Fruit fly (Drosophila melanogaster) whole organism, embryonic: Measurements from ENCODE around the gene Cpr66Cb.

Source experiments
- Atf3 ChIP-seq: fragments of 200-800 bp; sonication (Bioruptor generic); optimal IDR thresholded peaks from 3 replicates; lab custom pipeline; 2016; ENCODE audit warnings: missing biosample characterization, missing genetic modification characterization
- Blimp-1 ChIP-seq: fragments of 200-800 bp; sonication (Bioruptor generic); optimal IDR thresholded peaks from 3 replicates; lab custom pipeline; 2018; ENCODE audit warnings: missing biosample characterization, missing genetic modification characterization, mild to moderate bottlenecking, moderate library complexity, missing genetic modification reagents
- CG10366 ChIP-seq: fragments of 200-800 bp; sonication (Bioruptor generic); IDR thresholded peaks from 2 replicates; pipeline ENCODE4 v1.3.6; 2022; ENCODE audit warnings: missing biosample characterization, missing genetic modification characterization
- CG10543 ChIP-seq: fragments of 200-800 bp; sonication (Bioruptor generic); optimal IDR thresholded peaks from 3 replicates; lab custom pipeline; 2017; ENCODE audit warnings: missing biosample characterization, mild to moderate bottlenecking, missing genetic modification characterization, moderate library complexity
- CG11398 ChIP-seq: fragments of 200-800 bp; sonication (Bioruptor generic); optimal IDR thresholded peaks from 2 replicates; lab custom pipeline; 2016; ENCODE audit warnings: missing biosample characterization, missing genetic modification characterization
- CG12391 ChIP-seq: fragments of 200-800 bp; sonication (Bioruptor generic); optimal IDR thresholded peaks from 3 replicates; lab custom pipeline; 2018; ENCODE audit warnings: missing biosample characterization, mild to moderate bottlenecking, missing genetic modification characterization, moderate library complexity
- CG13123 ChIP-seq: fragments of 200-800 bp; sonication (Bioruptor generic); optimal IDR thresholded peaks from 2 replicates; lab custom pipeline; 2016; ENCODE audit warnings: missing biosample characterization, missing genetic modification characterization
- CG13624 ChIP-seq: fragments of 200-800 bp; sonication (Bioruptor generic); optimal IDR thresholded peaks from 2 replicates; lab custom pipeline; 2016; ENCODE audit warnings: missing biosample characterization, missing genetic modification characterization
- CG14014 ChIP-seq: fragments of 200-800 bp; sonication (Bioruptor generic); IDR thresholded peaks from 2 replicates; pipeline ENCODE4 v1.3.6; 2022; ENCODE audit warnings: missing biosample characterization, missing genetic modification characterization
- CG15696 ChIP-seq: fragments of 200-800 bp; sonication (Bioruptor generic); optimal IDR thresholded peaks from 2 replicates; lab custom pipeline; 2019; ENCODE audit warnings: missing biosample characterization, mild to moderate bottlenecking, missing genetic modification characterization, moderate library complexity
- CG17385 ChIP-seq: fragments of 200-800 bp; sonication (Bioruptor generic); optimal IDR thresholded peaks from 3 replicates; lab custom pipeline; 2018; ENCODE audit warnings: missing biosample characterization, mild to moderate bottlenecking, missing genetic modification characterization
- CG18011 ChIP-seq: fragments of 200-800 bp; sonication (Bioruptor generic); optimal IDR thresholded peaks from 2 replicates; lab custom pipeline; 2017; ENCODE audit warnings: missing biosample characterization, missing genetic modification characterization, mild to moderate bottlenecking, moderate library complexity, missing genotype
- CG1832 ChIP-seq: fragments of 200-800 bp; sonication (Bioruptor generic); optimal IDR thresholded peaks from 2 replicates; lab custom pipeline; 2017; ENCODE audit warnings: missing biosample characterization, mild to moderate bottlenecking, missing genetic modification characterization, inconsistent platforms
- CG18599 ChIP-seq: fragments of 200-800 bp; sonication (Bioruptor generic); optimal IDR thresholded peaks from 3 replicates; lab custom pipeline; 2017; ENCODE audit warnings: missing biosample characterization, missing genetic modification characterization, mild to moderate bottlenecking, moderate library complexity, missing genetic modification reagents
- CG2116 ChIP-seq: fragments of 200-800 bp; sonication (Bioruptor generic); optimal IDR thresholded peaks from 3 replicates; lab custom pipeline; 2018; ENCODE audit warnings: missing biosample characterization, mild to moderate bottlenecking, missing genetic modification characterization
- CG32772 ChIP-seq: fragments of 200-800 bp; sonication (Bioruptor generic); IDR thresholded peaks from 2 replicates; pipeline ENCODE4 v1.3.6; 2022; ENCODE audit warnings: missing biosample characterization, missing genetic modification characterization
- CG3847 ChIP-seq: fragments of 200-800 bp; sonication (Bioruptor generic); IDR thresholded peaks from 2 replicates; pipeline ENCODE4 v1.3.6; 2022; ENCODE audit warnings: missing biosample characterization, missing genetic modification characterization
- CG6654 ChIP-seq: fragments of 200-800 bp; sonication (Bioruptor generic); optimal IDR thresholded peaks from 2 replicates; lab custom pipeline; 2017; ENCODE audit warnings: missing biosample characterization, mild to moderate bottlenecking, missing genetic modification characterization
- CG7839 ChIP-seq: fragments of 200-800 bp; sonication (Bioruptor generic); optimal IDR thresholded peaks from 3 replicates; lab custom pipeline; 2018; ENCODE audit warnings: missing biosample characterization, mild to moderate bottlenecking, missing genetic modification characterization, moderate library complexity
- CG9437 ChIP-seq: fragments of 200-800 bp; sonication (Bioruptor generic); optimal IDR thresholded peaks from 2 replicates; lab custom pipeline; 2018; ENCODE audit warnings: missing biosample characterization, mild to moderate bottlenecking, missing genetic modification characterization
- D19A ChIP-seq: fragments of 200-800 bp; optimal IDR thresholded peaks from 3 replicates; lab custom pipeline; 2019; ENCODE audit warnings: missing biosample characterization, mild to moderate bottlenecking, missing genetic modification characterization, moderate library complexity
- Dbx ChIP-seq: fragments of 200-800 bp; sonication (Bioruptor generic); IDR thresholded peaks from 3 replicates; pipeline ENCODE4 v1.3.6; 2022; ENCODE audit warnings: missing biosample characterization, missing genetic modification characterization
- Ets65A ChIP-seq: fragments of 200-800 bp; sonication (Bioruptor generic); peaks from one replicate; lab custom pipeline; 2016; ENCODE audit warnings: missing biosample characterization, missing genetic modification characterization
- Fer3 ChIP-seq: fragments of 200-800 bp; sonication (Bioruptor generic); optimal IDR thresholded peaks from 2 replicates; lab custom pipeline; 2018; ENCODE audit warnings: missing biosample characterization, mild to moderate bottlenecking, missing genetic modification characterization, moderate library complexity
- HLH54F ChIP-seq: fragments of 200-800 bp; sonication (Bioruptor generic); optimal IDR thresholded peaks from 3 replicates; lab custom pipeline; 2016; ENCODE audit warnings: missing biosample characterization, missing genetic modification characterization
- Hr3 ChIP-seq: fragments of 200-800 bp; sonication (Bioruptor generic); optimal IDR thresholded peaks from 3 replicates; lab custom pipeline; 2016; ENCODE audit warnings: missing biosample characterization, missing genetic modification characterization
- Sox100B ChIP-seq: fragments of 200-800 bp; sonication (Bioruptor generic); optimal IDR thresholded peaks from 3 replicates; lab custom pipeline; 2018; ENCODE audit warnings: missing biosample characterization, mild to moderate bottlenecking, missing genetic modification characterization
- Stat92E ChIP-seq, 3 experiments: fragments of >200 bp in 2 of 3; fragments of 200-800 bp in 1 of 3; sonication (Bioruptor generic) in 1 of 3; optimal IDR thresholded peaks; 2 replicates each; lab custom pipeline; 2017 to 2019; ENCODE audit warnings: missing biosample characterization in 3 of 3, missing genetic modification characterization in 3 of 3, mild to moderate bottlenecking in 1 of 3, moderate library complexity in 1 of 3
- TFAM ChIP-seq: fragments of 200-800 bp; sonication (Bioruptor generic); optimal IDR thresholded peaks from 2 replicates; lab custom pipeline; 2017; ENCODE audit warnings: missing biosample characterization, missing genetic modification characterization, inconsistent platforms
- al ChIP-seq: fragments of 200-800 bp; sonication (Bioruptor generic); IDR thresholded peaks from 2 replicates; pipeline ENCODE4 v1.3.6; 2022; ENCODE audit warnings: missing biosample characterization, missing genetic modification characterization
- ash1 ChIP-seq: fragments of 200-800 bp; sonication (Bioruptor generic); optimal IDR thresholded peaks from 2 replicates; lab custom pipeline; 2018; ENCODE audit warnings: missing biosample characterization, mild to moderate bottlenecking, missing genetic modification characterization
- chm ChIP-seq: fragments of 200-800 bp; sonication (Bioruptor generic); IDR thresholded peaks from 2 replicates; pipeline ENCODE4 v1.3.6; 2022; ENCODE audit warnings: missing biosample characterization, missing genetic modification characterization
- ci ChIP-seq: fragments of 200-800 bp; sonication (Bioruptor generic); IDR thresholded peaks from 3 replicates; pipeline ENCODE4 v1.3.6; 2022; ENCODE audit warnings: missing biosample characterization, missing genetic modification characterization
- dati ChIP-seq: fragments of 200-800 bp; sonication (Bioruptor generic); IDR thresholded peaks from 2 replicates; pipeline ENCODE4 v1.3.6; 2022; ENCODE audit warnings: missing biosample characterization, missing genetic modification characterization
- ems ChIP-seq: fragments of 200-800 bp; sonication (Bioruptor generic); optimal IDR thresholded peaks from 3 replicates; lab custom pipeline; 2016; ENCODE audit warnings: missing biosample characterization, missing genetic modification characterization
- fd3F ChIP-seq: fragments of 200-800 bp; sonication (Bioruptor generic); optimal IDR thresholded peaks from 2 replicates; lab custom pipeline; 2018; ENCODE audit warnings: missing biosample characterization, mild to moderate bottlenecking, missing genetic modification characterization, moderate library complexity
- fd64A ChIP-seq: fragments of 200-800 bp; sonication (Bioruptor generic); optimal IDR thresholded peaks from 3 replicates; lab custom pipeline; 2018; ENCODE audit warnings: missing biosample characterization, mild to moderate bottlenecking, missing genetic modification characterization
- fru ChIP-seq: fragments of >200 bp; optimal IDR thresholded peaks from 2 replicates; lab custom pipeline; 2017
- gcm2 ChIP-seq: fragments of 200-800 bp; sonication (Bioruptor generic); optimal IDR thresholded peaks from 2 replicates; lab custom pipeline; 2016; ENCODE audit warnings: missing biosample characterization, missing genetic modification characterization
- gsb ChIP-seq: fragments of 200-800 bp; sonication (Bioruptor generic); IDR thresholded peaks from 2 replicates; pipeline ENCODE4 v1.3.6; 2022; ENCODE audit warnings: missing biosample characterization, missing genetic modification characterization
- her ChIP-seq: fragments of 200-800 bp; sonication (Bioruptor generic); optimal IDR thresholded peaks from 2 replicates; lab custom pipeline; 2016; ENCODE audit warnings: missing biosample characterization, missing genetic modification characterization
- ind ChIP-seq: fragments of 200-800 bp; sonication (Bioruptor generic); optimal IDR thresholded peaks from 3 replicates; lab custom pipeline; 2016; ENCODE audit warnings: missing biosample characterization, missing genetic modification characterization
- onecut ChIP-seq: fragments of 200-800 bp; sonication (Bioruptor generic); IDR thresholded peaks from 2 replicates; pipeline ENCODE4 v1.3.6; 2022; ENCODE audit warnings: missing biosample characterization, missing genetic modification characterization
- sc ChIP-seq, 3 experiments: fragments of >200 bp in 2 of 3; fragments of 200-800 bp in 1 of 3; sonication (Bioruptor generic) in 1 of 3; optimal IDR thresholded peaks; 2 replicates in 2 of 3; 3 replicates in 1 of 3; lab custom pipeline; 2017; ENCODE audit warnings: mild to moderate bottlenecking in 1 of 3, missing biosample characterization in 1 of 3, missing genetic modification characterization in 1 of 3, missing genetic modification reagents in 1 of 3
- shn ChIP-seq: fragments of 200-800 bp; sonication (Bioruptor generic); optimal IDR thresholded peaks from 3 replicates; lab custom pipeline; 2016; ENCODE audit warnings: missing biosample characterization, missing genetic modification characterization
- tio ChIP-seq: fragments of 200-800 bp; sonication (Bioruptor generic); optimal IDR thresholded peaks from 2 replicates; lab custom pipeline; 2017; ENCODE audit warnings: missing biosample characterization, missing genetic modification characterization, inconsistent platforms
- tx ChIP-seq: fragments of 200-800 bp; sonication (Bioruptor generic); optimal IDR thresholded peaks from 2 replicates; lab custom pipeline; 2016; ENCODE audit warnings: missing biosample characterization, missing genetic modification characterization
- usp ChIP-seq: fragments of >200 bp; optimal IDR thresholded peaks from 2 replicates; lab custom pipeline; 2017; ENCODE audit warnings: missing biosample characterization, missing genetic modification characterization
- zen ChIP-seq: fragments of 200-800 bp; sonication (Bioruptor generic); optimal IDR thresholded peaks from 3 replicates; lab custom pipeline; 2018; ENCODE audit warnings: missing biosample characterization, mild to moderate bottlenecking, missing genetic modification characterization, moderate library complexity

Cpr66Cb gene

DNA sequence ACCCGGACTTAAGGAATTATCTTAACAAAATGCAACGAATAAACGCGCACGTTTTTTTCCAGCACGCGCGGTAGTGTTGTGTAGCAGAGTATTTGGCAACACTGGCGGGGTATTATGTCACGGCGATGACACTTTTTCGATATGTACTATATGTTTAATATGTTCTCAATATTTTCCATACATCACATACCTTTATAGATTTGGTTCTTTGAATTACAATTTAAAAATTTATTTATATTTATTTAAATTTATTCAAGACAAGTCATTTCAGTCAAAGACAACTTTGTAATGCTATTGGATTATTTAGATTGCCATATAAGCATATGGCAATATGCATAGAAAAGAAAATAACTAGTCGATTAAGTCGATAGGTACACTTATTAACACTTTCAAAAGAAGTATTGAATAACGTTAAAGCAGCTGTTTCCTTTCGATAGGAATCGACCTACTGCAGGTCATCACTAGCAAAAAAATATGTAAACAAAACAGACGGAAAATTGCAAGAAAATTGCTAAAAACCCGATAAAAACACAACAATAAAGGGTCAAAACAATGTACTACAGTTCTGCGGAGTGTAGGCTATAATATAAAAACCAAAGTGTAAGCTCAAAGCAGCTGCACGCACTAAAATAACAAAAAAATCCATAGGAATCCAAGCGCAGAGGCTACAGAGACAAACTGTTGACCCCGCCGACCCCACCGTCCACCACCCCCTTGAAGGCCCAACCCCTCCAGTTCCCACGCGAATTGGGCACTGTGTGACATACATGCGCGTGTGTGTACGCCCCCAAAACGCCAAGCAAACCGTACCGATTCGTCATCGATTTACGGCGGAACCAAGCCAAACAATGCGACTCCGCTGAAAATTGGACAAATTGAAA is 9.9 kb downstream of the Cpr66Cb start, which contains the start of the genes CG7182 and GAPcenA:
TSS of gene CG7182 (minus strand) at position 283 of the 881 bp plus-strand sequence.
TSS of gene GAPcenA (plus strand) at position 462 of the 881 bp plus-strand sequence.
- TF ChIP-seq tio: no peak
- peak; percentile 63 for TF ChIP-seq CG17385 (GFP tag; lab: Kevin White, UChicago)
- TF ChIP-seq tx (GFP tag; lab: Kevin White, UChicago): no peak
- TF ChIP-seq al (GFP tag; lab: Robert Waterston, UW): peak; percentile 65
- peak; percentile 68 for TF ChIP-seq fd3F (GFP tag; lab: Kevin White, UChicago)
- peak; percentile 81 for TF ChIP-seq CG12391
- no peak for TF ChIP-seq TFAM
- TF ChIP-seq sc (optimal IDR thresholded peaks at IDR 0.05; lab: Kevin White, UChicago): no peak
- peak; percentile 56 for TF ChIP-seq sc (GFP tag; optimal IDR thresholded peaks at IDR 0.05; lab: Kevin White, UChicago)
- peak; percentile 69 for TF ChIP-seq CG15696 (tag; lab: Kevin White, UChicago)
- TF ChIP-seq CG10366 (GFP tag; lab: Robert Waterston, UW): peak; percentile 44
- no peak for TF ChIP-seq Stat92E (GFP tag; optimal IDR thresholded peaks at IDR 0.05; lab: Kevin White, UChicago)
- peak; percentile 46; the same call in 1 of the 3 replicates for TF ChIP-seq Dbx
- no peak for TF ChIP-seq CG18011
- TF ChIP-seq her (GFP tag; lab: Kevin White, UChicago): peak; percentile 2
- TF ChIP-seq Blimp-1 (GFP tag; lab: Kevin White, UChicago): peak; percentile 59
- no peak for TF ChIP-seq chm (GFP tag; lab: Robert Waterston, UW)
- no peak for TF ChIP-seq shn (GFP tag; lab: Kevin White, UChicago)
- TF ChIP-seq CG2116 (GFP tag; lab: Kevin White, UChicago): peak; percentile 72
- TF ChIP-seq CG14014 (GFP tag; lab: Robert Waterston, UW): no peak
- peak; percentile 67 for TF ChIP-seq CG9437 (GFP tag; lab: Kevin White, UChicago)
- peak; percentile 75 for TF ChIP-seq CG18599
- peak; percentile 58; the same call in 1 of the 2 replicates for TF ChIP-seq CG3847 (GFP tag; lab: Robert Waterston, UW)
- TF ChIP-seq CG6654 (GFP tag; lab: Kevin White, UChicago): peak; percentile 22
- TF ChIP-seq CG10543 (GFP tag; lab: Kevin White, UChicago): peak; percentile 75
- TF ChIP-seq ems (GFP tag; lab: Kevin White, UChicago): peak; percentile 29
- TF ChIP-seq Atf3: no peak
- TF ChIP-seq ash1 (GFP tag; lab: Kevin White, UChicago): no peak
- peak; percentile 71 for TF ChIP-seq ind
- no peak for TF ChIP-seq D19A (tag; lab: Kevin White, UChicago)
- TF ChIP-seq Fer3 (tag; lab: Kevin White, UChicago): peak; percentile 58
- peak; percentile 74 for TF ChIP-seq CG7839 (tag; lab: Kevin White, UChicago)
- no peak for TF ChIP-seq fd64A (GFP tag; lab: Kevin White, UChicago)
- TF ChIP-seq CG13123 (GFP tag; lab: Kevin White, UChicago): peak; percentile 10
- TF ChIP-seq CG11398 (GFP tag; lab: Kevin White, UChicago): peak; percentile 10
- TF ChIP-seq Ets65A (GFP tag; lab: Kevin White, UChicago): peak; percentile 95
- TF ChIP-seq dati (GFP tag; lab: Robert Waterston, UW): no peak
- no peak for TF ChIP-seq Sox100B (GFP tag; lab: Kevin White, UChicago)
- TF ChIP-seq ci (GFP tag; lab: Robert Waterston, UW): 0 out of 3 replicates have a peak, but pooled peaks have one; percentile 18
- peak; percentile 56 for TF ChIP-seq zen (tag; lab: Kevin White, UChicago)
- TF ChIP-seq onecut (GFP tag; lab: Robert Waterston, UW): peak; percentile 66; the same call in 1 of the 2 replicates
- no peak for TF ChIP-seq usp (GFP tag; lab: Kevin White, UChicago)
- TF ChIP-seq Hr3 (GFP tag; lab: Kevin White, UChicago): peak; percentile 82
- no peak for TF ChIP-seq fru (lab: Kevin White, UChicago)
- no peak for TF ChIP-seq gsb (GFP tag; lab: Robert Waterston, UW)
- TF ChIP-seq CG32772: peak; percentile 33; the same call in 1 of the 2 replicates
- TF ChIP-seq HLH54F: peak; percentile 36
- no peak for TF ChIP-seq gcm2 (GFP tag; lab: Kevin White, UChicago)
- TF ChIP-seq CG1832: no peak
- TF ChIP-seq CG13624 (GFP tag; lab: Kevin White, UChicago): peak; percentile 19
